Fruit fly (Drosophila melanogaster): ENCODE results near the gene CG5854.

Gene CG5854

DNA sequence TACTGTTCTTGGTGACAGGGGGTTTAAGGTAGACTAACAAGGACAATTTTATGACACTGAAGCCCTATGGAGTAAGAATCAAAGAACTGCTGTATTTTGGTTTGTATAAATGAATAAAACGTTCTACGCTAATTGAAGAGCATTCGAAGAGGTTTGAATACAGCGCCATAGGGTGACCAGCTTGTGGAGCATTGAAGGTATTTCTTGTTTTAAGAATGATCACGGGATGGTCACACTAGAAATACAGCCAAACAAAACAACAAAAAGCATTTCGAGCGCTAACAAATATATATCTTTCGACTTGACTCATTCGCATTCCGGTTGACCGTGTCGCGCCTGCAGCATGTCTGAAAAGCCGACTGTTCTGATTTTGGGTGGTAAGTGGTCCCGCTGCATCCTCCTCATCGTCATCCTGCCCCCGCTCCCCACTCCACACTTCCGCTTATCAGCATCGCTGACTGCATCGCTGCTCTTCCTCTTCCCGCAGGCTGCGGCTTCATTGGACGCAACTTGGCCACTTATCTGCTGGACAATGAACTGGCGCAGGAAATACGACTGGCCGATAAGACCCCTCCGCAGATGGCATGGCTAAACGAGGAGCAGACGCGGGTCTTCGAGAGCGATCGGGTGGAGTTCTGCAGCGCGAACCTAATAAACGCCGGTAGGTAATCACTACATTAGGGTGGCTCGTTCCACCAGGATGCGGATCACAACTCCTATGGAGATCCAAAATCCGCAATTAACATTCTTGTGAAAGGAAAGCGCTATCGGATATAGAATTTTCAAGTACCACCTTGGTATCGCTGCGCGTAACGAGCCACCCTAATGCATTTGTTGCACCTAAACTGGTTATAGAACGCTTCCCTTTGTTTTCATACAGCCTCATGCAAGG is at the start of gene CG5854:
Gene CG5854, plus strand, starts transcription at position 229 of the 892 bp plus-strand sequence.
- TF ChIP-seq bab1 (GFP tag; optimal IDR thresholded peaks at IDR 0.05), result peak; percentile 63
- TF ChIP-seq cnc (optimal IDR thresholded peaks at IDR 0.05), result no peak
- no peak for TF ChIP-seq toe (GFP tag; optimal IDR thresholded peaks at IDR 0.05)
- TF ChIP-seq tj (GFP tag; optimal IDR thresholded peaks at IDR 0.05), result peak; percentile 19
- TF ChIP-seq CG7045 (GFP tag; optimal IDR thresholded peaks at IDR 0.05), result peak; percentile 25
- no peak for TF ChIP-seq kay (GFP tag; ENCODE audit: borderline replicate concordance)
- no peak for TF ChIP-seq CG1620 (GFP tag; optimal IDR thresholded peaks at IDR 0.05)
- TF ChIP-seq Mnt (GFP tag; optimal IDR thresholded peaks at IDR 0.05), result peak; percentile 60
- TF ChIP-seq CG11617 (GFP tag; optimal IDR thresholded peaks at IDR 0.05), result peak; percentile 58
- no peak for TF ChIP-seq ovo (GFP tag; optimal IDR thresholded peaks at IDR 0.05)
- peak; percentile 28 for TF ChIP-seq CG12768 (GFP tag; optimal IDR thresholded peaks at IDR 0.05)
- TF ChIP-seq Crg-1 (GFP tag; optimal IDR thresholded peaks at IDR 0.05), result peak; percentile 30
- TF ChIP-seq CG14711 (tag; optimal IDR thresholded peaks at IDR 0.05), result peak; percentile 75
- TF ChIP-seq Clk (GFP tag; optimal IDR thresholded peaks at IDR 0.05), result no peak
- TF ChIP-seq CG5204 (GFP tag; optimal IDR thresholded peaks at IDR 0.05), result no peak
- TF ChIP-seq Hr96 (GFP tag; optimal IDR thresholded peaks at IDR 0.05), result no peak
- TF ChIP-seq cic (GFP tag; optimal IDR thresholded peaks at IDR 0.05), result peak; percentile 61
- TF ChIP-seq CG7101 (tag; optimal IDR thresholded peaks at IDR 0.05), result peak; percentile 71
- peak; percentile 86 for TF ChIP-seq CG33017 (tag; optimal IDR thresholded peaks at IDR 0.05)
- TF ChIP-seq pad (GFP tag; optimal IDR thresholded peaks at IDR 0.05), result peak; percentile 32

DNA sequence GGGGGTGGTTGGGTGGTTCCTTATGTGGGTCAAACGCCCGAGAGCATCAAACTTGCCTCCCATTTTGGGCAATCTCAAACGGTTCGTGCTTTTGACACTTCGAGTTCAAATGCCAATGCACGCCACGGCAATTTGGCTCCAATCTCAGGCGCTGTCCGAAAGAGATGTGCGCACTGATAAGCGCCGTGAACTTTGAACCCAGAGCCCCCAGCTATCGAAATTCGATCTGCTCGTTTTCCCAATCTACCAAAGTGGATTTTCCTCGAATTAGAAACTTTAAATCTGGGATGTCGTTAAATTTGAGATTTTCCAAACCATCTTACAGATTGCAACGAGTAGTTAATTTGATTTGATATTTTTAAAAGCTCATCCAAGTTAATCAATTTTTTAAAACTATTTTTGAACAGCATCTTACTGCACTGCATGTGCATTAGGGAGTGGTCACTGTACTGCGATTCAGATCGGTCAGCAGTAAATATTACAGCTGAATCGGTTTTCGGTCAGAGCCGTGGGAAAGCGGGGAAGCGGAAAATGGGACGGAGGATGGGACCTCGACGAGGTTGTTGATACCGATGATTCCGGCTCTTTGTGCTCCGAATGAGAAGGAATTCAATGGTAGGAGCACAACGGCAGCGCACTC is 49.5 kb upstream of the CG5854 start:
- TF ChIP-seq kay (GFP tag; ENCODE audit: borderline replicate concordance), result no peak
- TF ChIP-seq toe (GFP tag; optimal IDR thresholded peaks at IDR 0.05), result no peak
- peak; percentile 72 for TF ChIP-seq tj (GFP tag; optimal IDR thresholded peaks at IDR 0.05)

DNA sequence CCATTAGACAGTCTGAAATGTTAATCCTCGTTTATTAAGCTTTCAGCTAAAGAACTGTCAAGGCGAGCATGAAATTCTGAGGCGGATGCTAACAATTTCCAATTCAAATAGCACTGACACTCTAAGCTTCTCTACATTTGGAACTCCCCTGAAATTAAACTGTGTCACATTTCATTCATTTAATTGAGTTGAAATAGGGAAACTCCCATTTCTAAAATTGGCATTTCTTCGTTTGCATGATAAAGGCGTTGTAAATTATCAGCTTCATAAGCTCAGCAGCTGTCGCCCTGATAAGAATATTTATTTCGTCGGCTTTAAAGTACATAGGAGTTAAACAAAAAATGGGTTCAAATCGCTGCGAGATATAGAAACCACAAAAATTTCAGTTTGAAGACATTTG is 48.5 kb upstream of the CG5854 start:
- TF ChIP-seq CG7101 (tag; optimal IDR thresholded peaks at IDR 0.05) (no peak), tj (GFP tag; optimal IDR thresholded peaks at IDR 0.05) (no peak), cic (GFP tag; optimal IDR thresholded peaks at IDR 0.05) (no peak), CG5204 (GFP tag; optimal IDR thresholded peaks at IDR 0.05) (no peak), Clk (GFP tag; optimal IDR thresholded peaks at IDR 0.05) (no peak), Mnt (GFP tag; optimal IDR thresholded peaks at IDR 0.05) (no peak), toe (GFP tag; optimal IDR thresholded peaks at IDR 0.05) (no peak), pad (GFP tag; optimal IDR thresholded peaks at IDR 0.05) (no peak), kay (GFP tag; ENCODE audit: borderline replicate concordance) (no peak), Hr96 (GFP tag; optimal IDR thresholded peaks at IDR 0.05) (no peak), ovo (GFP tag; optimal IDR thresholded peaks at IDR 0.05) (no peak), CG33017 (tag; optimal IDR thresholded peaks at IDR 0.05) (no peak), CG11617 (GFP tag; optimal IDR thresholded peaks at IDR 0.05) (no peak), cnc (optimal IDR thresholded peaks at IDR 0.05) (no peak), CG7045 (GFP tag; optimal IDR thresholded peaks at IDR 0.05) (no peak), CG1620 (GFP tag; optimal IDR thresholded peaks at IDR 0.05) (no peak)

DNA sequence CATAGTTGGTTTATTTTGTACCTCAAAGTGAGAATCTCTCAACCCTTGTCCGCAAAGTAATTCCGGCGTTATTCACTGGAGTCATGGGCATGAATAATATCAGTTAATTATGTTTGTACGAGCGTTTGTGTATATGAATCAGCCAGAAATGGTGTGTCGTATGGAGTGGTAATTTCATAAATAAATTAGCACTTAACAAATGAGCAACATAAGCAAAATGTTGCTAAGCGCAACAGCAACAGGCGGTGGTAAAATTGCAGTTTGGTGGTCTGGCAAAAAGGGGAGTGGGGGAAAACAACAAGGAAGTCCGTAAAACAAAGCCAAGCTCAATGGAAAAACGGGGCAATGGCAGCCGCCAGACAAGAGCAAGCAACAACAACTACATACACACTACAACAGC is 48.1 kb upstream of the CG5854 start:
- TF ChIP-seq CG11617 (GFP tag; optimal IDR thresholded peaks at IDR 0.05) (no peak), tj (GFP tag; optimal IDR thresholded peaks at IDR 0.05) (peak; percentile 87), Mnt (GFP tag; optimal IDR thresholded peaks at IDR 0.05) (no peak), Clk (GFP tag; optimal IDR thresholded peaks at IDR 0.05) (no peak), CG14711 (tag; optimal IDR thresholded peaks at IDR 0.05) (no peak)

DNA sequence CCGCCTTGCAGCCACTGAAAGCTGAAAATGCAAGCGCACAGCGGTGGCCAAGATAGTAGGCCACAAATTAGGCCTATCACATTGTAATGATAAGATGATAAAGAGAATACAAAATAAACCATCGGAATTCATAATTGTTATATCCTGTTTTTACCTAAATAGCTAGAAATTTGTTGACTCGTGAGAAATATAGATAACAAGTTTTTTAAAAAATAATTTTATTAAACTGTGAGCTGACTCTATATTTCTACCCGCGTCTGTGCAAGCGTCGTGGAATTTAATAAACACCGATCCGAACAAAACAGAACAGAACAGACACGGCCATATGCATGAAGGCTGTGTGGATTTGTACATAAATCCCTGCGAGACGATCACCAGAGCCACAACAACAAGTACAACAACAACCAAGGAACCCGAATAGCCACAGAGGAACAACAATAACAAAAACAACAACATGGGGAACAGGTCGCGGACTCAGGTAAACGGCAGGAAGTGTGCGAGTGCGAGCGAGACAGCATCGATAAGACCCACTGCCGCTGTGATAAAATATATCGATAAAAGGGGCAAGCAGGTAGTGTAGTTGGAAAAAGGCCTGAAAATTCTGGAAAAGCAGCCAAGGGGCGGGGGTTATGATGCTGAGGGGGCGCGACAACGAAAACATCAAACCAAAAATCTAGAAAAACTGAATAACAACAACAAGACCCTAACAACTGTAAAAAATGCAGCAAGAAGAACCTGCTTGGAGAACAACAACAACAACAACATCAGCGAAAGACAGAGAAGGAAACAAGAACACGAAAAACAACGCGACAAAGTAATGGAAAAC is 47.2 kb upstream of the CG5854 start:
- TF ChIP-seq CG7101 (tag; optimal IDR thresholded peaks at IDR 0.05) (peak; percentile 71), Clk (GFP tag; optimal IDR thresholded peaks at IDR 0.05) (no peak), cnc (optimal IDR thresholded peaks at IDR 0.05) (no peak), CG7045 (GFP tag; optimal IDR thresholded peaks at IDR 0.05) (no peak), toe (GFP tag; optimal IDR thresholded peaks at IDR 0.05) (no peak), CG5204 (GFP tag; optimal IDR thresholded peaks at IDR 0.05) (peak; percentile 11), ovo (GFP tag; optimal IDR thresholded peaks at IDR 0.05) (no peak), Hr96 (GFP tag; optimal IDR thresholded peaks at IDR 0.05) (peak; percentile 37), Mnt (GFP tag; optimal IDR thresholded peaks at IDR 0.05) (peak; percentile 20), bab1 (GFP tag; optimal IDR thresholded peaks at IDR 0.05) (peak; percentile 90), CG1620 (GFP tag; optimal IDR thresholded peaks at IDR 0.05) (peak; percentile 44), pad (GFP tag; optimal IDR thresholded peaks at IDR 0.05) (peak; percentile 82), tj (GFP tag; optimal IDR thresholded peaks at IDR 0.05) (no peak), kay (GFP tag; ENCODE audit: borderline replicate concordance) (no peak), cic (GFP tag; optimal IDR thresholded peaks at IDR 0.05) (no peak), CG14711 (tag; optimal IDR thresholded peaks at IDR 0.05) (peak; percentile 70), Crg-1 (GFP tag; optimal IDR thresholded peaks at IDR 0.05) (no peak), CG12768 (GFP tag; optimal IDR thresholded peaks at IDR 0.05) (no peak), CG11617 (GFP tag; optimal IDR thresholded peaks at IDR 0.05) (peak; percentile 53), CG33017 (tag; optimal IDR thresholded peaks at IDR 0.05) (peak; percentile 2)
